Worm (Caenorhabditis elegans): ENCODE data around the gene nas-15.

The nas-15 gene

ce11 chrX:789848-790247, 12.3 kb downstream of the nas-15 start:
- no peak for TF ChIP-seq unc-62 (GFP tag; optimal IDR thresholded peaks at IDR 0.05)

ce11 chrX:790593-790992, 13.1 kb downstream of the nas-15 start:
- TF ChIP-seq unc-62 (GFP tag; optimal IDR thresholded peaks at IDR 0.05) = no peak

- TF ChIP-seq unc-62 (GFP tag; optimal IDR thresholded peaks at IDR 0.05) = no peak
Observed at ce11 chrX:802478-802877, 25.0 kb downstream of the nas-15 start, which contains the start of gene gtr-1. Gene gtr-1, plus strand, starts transcription at chrX:802778.

- no peak for TF ChIP-seq unc-62 (GFP tag; optimal IDR thresholded peaks at IDR 0.05)
Observed at ce11 chrX:806515-806914, 29.0 kb downstream of the nas-15 start.

ce11 chrX:810694-811093, 33.2 kb downstream of the nas-15 start, which contains the start of gene F25E2.2:
Gene F25E2.2, minus strand, starts transcription at chrX:810794.
- no peak for TF ChIP-seq unc-62 (GFP tag; optimal IDR thresholded peaks at IDR 0.05)

ce11 chrX:812264-812663, 34.7 kb downstream of the nas-15 start:
- TF ChIP-seq unc-62 (GFP tag; optimal IDR thresholded peaks at IDR 0.05) = no peak

- no peak for TF ChIP-seq unc-62 (GFP tag; optimal IDR thresholded peaks at IDR 0.05)
Observed at ce11 chrX:813063-813462, 35.5 kb downstream of the nas-15 start, which contains the start of gene F25E2.3. Gene F25E2.3, minus strand, starts transcription at chrX:813163.

- TF ChIP-seq unc-62 (GFP tag; optimal IDR thresholded peaks at IDR 0.05) = no peak
Observed at ce11 chrX:815929-816328, 38.4 kb downstream of the nas-15 start, which contains the start of gene ifd-2. Gene ifd-2, minus strand, starts transcription at chrX:815929.

- TF ChIP-seq unc-62 (GFP tag; optimal IDR thresholded peaks at IDR 0.05) = no peak
Observed at ce11 chrX:817984-818383, 40.5 kb downstream of the nas-15 start.

ce11 chrX:823736-824135, 46.2 kb downstream of the nas-15 start:
- TF ChIP-seq unc-62 (GFP tag; optimal IDR thresholded peaks at IDR 0.05) = no peak

ce11 chrX:825375-825774, 47.9 kb downstream of the nas-15 start, which contains the start of gene daf-3:
Gene daf-3, minus strand, starts transcription at chrX:825475.
- TF ChIP-seq unc-62 (GFP tag; optimal IDR thresholded peaks at IDR 0.05) = no peak

- TF ChIP-seq unc-62 (GFP tag; optimal IDR thresholded peaks at IDR 0.05) = no peak
Observed at ce11 chrX:825924-826323, 48.4 kb downstream of the nas-15 start.

- TF ChIP-seq unc-62 (GFP tag; optimal IDR thresholded peaks at IDR 0.05) = no peak
Observed at ce11 chrX:827502-827901, 50.0 kb downstream of the nas-15 start.

ce11 chrX:828603-829002, 51.1 kb downstream of the nas-15 start, which contains the start of gene wdr-54:
Gene wdr-54, plus strand, starts transcription at chrX:828903.
- no peak for TF ChIP-seq unc-62 (GFP tag; optimal IDR thresholded peaks at IDR 0.05)
